Fruit fly (Drosophila melanogaster) whole organism, adult: Measurements from ENCODE around the gene Hsp70Bb.

ENCODE experiments used
- CG11617 ChIP-seq: fragments of 200-800 bp; sonication (Bioruptor generic); optimal IDR thresholded peaks from 2 replicates; lab custom pipeline; 2017; ENCODE audit warnings: mild to moderate bottlenecking, missing biosample characterization, missing genetic modification reagents, missing genetic modification characterization
- CG12768 ChIP-seq: fragments of 200-800 bp; sonication (Bioruptor generic); optimal IDR thresholded peaks from 2 replicates; lab custom pipeline; 2017; ENCODE audit warnings: missing biosample characterization, missing genetic modification characterization, mild to moderate bottlenecking, moderate library complexity, missing genetic modification reagents
- CG1620 ChIP-seq: fragments of 200-800 bp; sonication (Bioruptor generic); optimal IDR thresholded peaks from 2 replicates; lab custom pipeline; 2016; ENCODE audit warnings: missing biosample characterization, missing genetic modification characterization
- CG33017 ChIP-seq: fragments of 200-800 bp; sonication (Bioruptor generic); optimal IDR thresholded peaks from 2 replicates; lab custom pipeline; 2018; ENCODE audit warnings: missing biosample characterization, mild to moderate bottlenecking, missing genetic modification characterization, moderate library complexity
- CG5204 ChIP-seq: fragments of 200-800 bp; sonication (Bioruptor generic); optimal IDR thresholded peaks from 2 replicates; lab custom pipeline; 2016; ENCODE audit warnings: missing biosample characterization, missing genetic modification characterization
- CG7045 ChIP-seq: fragments of 200-800 bp; sonication (Bioruptor generic); optimal IDR thresholded peaks from 2 replicates; lab custom pipeline; 2017; ENCODE audit warnings: missing biosample characterization, mild to moderate bottlenecking, missing genetic modification characterization
- CG7101 ChIP-seq: fragments of 200-800 bp; sonication (Bioruptor generic); optimal IDR thresholded peaks from 2 replicates; lab custom pipeline; 2018; ENCODE audit warnings: missing biosample characterization, mild to moderate bottlenecking, missing genetic modification characterization, moderate library complexity
- bab1 ChIP-seq: fragments of 200-800 bp; sonication (Bioruptor generic); optimal IDR thresholded peaks from 3 replicates; lab custom pipeline; 2019; ENCODE audit warnings: missing biosample characterization, mild to moderate bottlenecking, missing genetic modification characterization, moderate library complexity
- cic ChIP-seq: fragments of 200-800 bp; sonication (Bioruptor generic); optimal IDR thresholded peaks from 2 replicates; lab custom pipeline; 2017; ENCODE audit warnings: missing biosample characterization, mild to moderate bottlenecking, missing genetic modification characterization, moderate library complexity
- cnc ChIP-seq, 2 experiments: fragments of >200 bp; optimal IDR thresholded peaks; 2 replicates each; lab custom pipeline; 2017
- kay ChIP-seq: fragments of 200-800 bp; sonication (Bioruptor generic); peaks from one replicate; lab custom pipeline; 2016; ENCODE audit warnings: missing biosample characterization, missing genetic modification characterization, borderline replicate concordance
- ovo ChIP-seq: fragments of 200-800 bp; sonication (Bioruptor generic); optimal IDR thresholded peaks from 2 replicates; lab custom pipeline; 2016; ENCODE audit warnings: missing biosample characterization, missing genetic modification characterization
- toe ChIP-seq: fragments of 200-800 bp; sonication (Bioruptor generic); optimal IDR thresholded peaks from 2 replicates; lab custom pipeline; 2016; ENCODE audit warnings: missing biosample characterization, missing genetic modification characterization

DNA sequence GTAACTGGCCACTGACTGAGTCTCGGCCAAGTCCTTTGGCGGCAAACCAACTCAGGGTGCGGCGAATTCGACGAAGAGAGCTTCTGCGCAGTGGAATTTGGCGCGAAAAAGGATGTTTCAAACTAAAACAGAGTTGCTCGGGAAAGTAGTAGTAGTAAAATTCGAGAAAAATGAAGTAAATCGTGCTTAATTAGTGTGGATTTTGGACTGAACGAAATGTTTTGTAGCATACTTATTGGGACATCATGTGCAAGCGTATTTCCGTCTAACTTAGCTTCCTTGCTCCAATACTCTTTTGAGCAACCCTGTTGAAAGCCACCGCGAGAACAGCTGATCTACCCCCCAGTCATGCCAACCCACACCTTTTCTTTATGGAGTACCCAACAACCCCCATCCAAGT lies 42.6 kb downstream of the Hsp70Bb start, which contains the start of gene Octbeta3R:
- TF ChIP-seq CG7045 (GFP tag; lab: Kevin White, UChicago): no peak
- no peak for TF ChIP-seq bab1 (GFP tag; lab: Kevin White, UChicago)
- TF ChIP-seq toe (GFP tag; lab: Kevin White, UChicago): no peak
- TF ChIP-seq CG33017 (tag; lab: Kevin White, UChicago): no peak
- TF ChIP-seq kay (GFP tag; lab: Kevin White, UChicago): no peak
- TF ChIP-seq ovo: no peak
- TF ChIP-seq cnc (optimal IDR thresholded peaks at IDR 0.05; lab: Kevin White, UChicago): no peak
- no peak for TF ChIP-seq CG7101
- TF ChIP-seq CG1620: no peak
- no peak for TF ChIP-seq cic (GFP tag; lab: Kevin White, UChicago)
- no peak for TF ChIP-seq CG12768 (GFP tag; lab: Kevin White, UChicago)
- TF ChIP-seq CG11617 (GFP tag; lab: Kevin White, UChicago): no peak
- no peak for TF ChIP-seq CG5204
